Fruit fly (Drosophila melanogaster): ENCODE data around the gene Sfp26Ac.

The Sfp26Ac gene

DNA sequence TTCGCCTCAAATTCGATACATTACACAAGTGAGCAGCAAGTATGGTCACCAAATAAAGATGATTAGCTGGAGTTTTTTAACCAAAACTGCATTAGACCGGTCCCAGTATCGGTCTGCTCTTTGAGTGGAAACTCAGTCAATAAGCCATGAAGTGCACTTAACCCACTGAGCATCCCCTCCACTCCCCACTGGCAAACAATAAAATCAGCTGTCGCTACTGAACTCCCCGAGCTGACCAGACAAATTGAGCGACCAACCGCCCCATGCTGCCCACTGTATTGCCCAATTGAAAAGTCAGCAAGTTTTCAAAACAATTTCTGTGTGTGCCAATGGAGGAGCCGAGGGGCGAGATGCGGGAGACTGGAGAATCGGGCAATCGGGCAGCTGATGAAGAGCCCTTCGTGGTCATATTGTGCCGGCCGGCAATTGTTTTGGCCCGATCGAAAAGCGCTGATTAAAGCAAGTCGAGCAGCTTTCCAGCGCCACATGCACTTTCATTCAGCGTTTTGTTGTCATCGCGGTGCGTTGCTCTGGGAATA is 14.7 kb upstream of the Sfp26Ac start:
- TF ChIP-seq CG32264 (GFP tag; optimal IDR thresholded peaks at IDR 0.05): no peak
- TF ChIP-seq OdsH (GFP tag; optimal IDR thresholded peaks at IDR 0.05): no peak
- TF ChIP-seq Hr83 (GFP tag; optimal IDR thresholded peaks at IDR 0.05; ENCODE audit: poor library complexity, severe bottlenecking): no peak
- no peak for TF ChIP-seq Vsx2 (GFP tag; optimal IDR thresholded peaks at IDR 0.05; ENCODE audit: partially characterized antibody)
- TF ChIP-seq jim (GFP tag; optimal IDR thresholded peaks at IDR 0.05): no peak
- no peak for TF ChIP-seq CrebA (GFP tag; optimal IDR thresholded peaks at IDR 0.05; ENCODE audit: borderline replicate concordance)
- TF ChIP-seq br (GFP tag; optimal IDR thresholded peaks at IDR 0.05): no peak
- TF ChIP-seq usp (GFP tag; optimal IDR thresholded peaks at IDR 0.05): no peak
- no peak for TF ChIP-seq rgr (GFP tag; optimal IDR thresholded peaks at IDR 0.05)
- TF ChIP-seq HLH106 (tag; optimal IDR thresholded peaks at IDR 0.05): no peak
- TF ChIP-seq GATAd (GFP tag; optimal IDR thresholded peaks at IDR 0.05): no peak
- no peak for TF ChIP-seq Rel (GFP tag; optimal IDR thresholded peaks at IDR 0.05)
- TF ChIP-seq Rel (tag; optimal IDR thresholded peaks at IDR 0.05): no peak
- no peak for TF ChIP-seq N (GFP tag; optimal IDR thresholded peaks at IDR 0.05)
- no peak for TF ChIP-seq fru (GFP tag; optimal IDR thresholded peaks at IDR 0.05)
- no peak for TF ChIP-seq tai (GFP tag; optimal IDR thresholded peaks at IDR 0.05)
- TF ChIP-seq psq (GFP tag; optimal IDR thresholded peaks at IDR 0.05): no peak
- no peak for TF ChIP-seq Hnf4 (GFP tag; optimal IDR thresholded peaks at IDR 0.05)
- no peak for TF ChIP-seq Dfd (GFP tag; optimal IDR thresholded peaks at IDR 0.05)

- TF ChIP-seq Vsx2 (GFP tag; optimal IDR thresholded peaks at IDR 0.05; ENCODE audit: partially characterized antibody) (no peak), psq (GFP tag; optimal IDR thresholded peaks at IDR 0.05) (no peak), sage (GFP tag; optimal IDR thresholded peaks at IDR 0.05) (no peak), Hnf4 (GFP tag; optimal IDR thresholded peaks at IDR 0.05) (no peak), Rel (GFP tag; optimal IDR thresholded peaks at IDR 0.05) (no peak), Rel (tag; optimal IDR thresholded peaks at IDR 0.05) (no peak), h (GFP tag; optimal IDR thresholded peaks at IDR 0.05) (no peak), foxo (GFP tag; optimal IDR thresholded peaks at IDR 0.05) (no peak), CG32264 (GFP tag; optimal IDR thresholded peaks at IDR 0.05) (no peak), br (GFP tag; optimal IDR thresholded peaks at IDR 0.05) (no peak)
Measured at dm6 chr2L:5894533-5894932, 10.0 kb upstream of the Sfp26Ac start.

DNA sequence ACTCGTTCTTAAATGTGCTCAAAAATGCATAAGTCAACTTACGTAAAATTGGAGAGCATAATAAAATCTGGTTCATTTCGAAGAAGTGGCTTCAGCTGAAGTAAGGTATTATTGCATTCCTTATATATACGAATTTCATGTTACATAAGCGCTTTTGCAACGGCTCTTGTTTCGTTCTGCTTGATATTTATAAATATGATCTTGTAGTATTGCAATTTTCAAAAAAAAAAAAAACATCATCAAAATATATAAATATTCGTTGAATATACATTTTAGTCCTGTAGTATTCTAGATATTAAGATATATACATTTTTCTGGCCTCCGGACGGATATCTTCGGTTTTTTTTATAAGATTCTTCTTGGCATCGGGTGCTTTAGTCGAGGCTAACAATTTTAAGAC is 9.2 kb upstream of the Sfp26Ac start, which contains the start of gene Acp26Aa:
Gene Acp26Aa, minus strand, starts transcription at position 101 of the 400 bp plus-strand sequence.
- no peak for TF ChIP-seq CG32264 (GFP tag; optimal IDR thresholded peaks at IDR 0.05)
- TF ChIP-seq Jra (GFP tag; optimal IDR thresholded peaks at IDR 0.05): no peak
- no peak for TF ChIP-seq lola (GFP tag; optimal IDR thresholded peaks at IDR 0.05)
- TF ChIP-seq Sp1 (GFP tag; optimal IDR thresholded peaks at IDR 0.05): no peak
- no peak for TF ChIP-seq sage (GFP tag; optimal IDR thresholded peaks at IDR 0.05)
- no peak for TF ChIP-seq dmrt93B (GFP tag; optimal IDR thresholded peaks at IDR 0.05)
- TF ChIP-seq Vsx2 (GFP tag; optimal IDR thresholded peaks at IDR 0.05; ENCODE audit: partially characterized antibody): no peak

- TF ChIP-seq GATAd (GFP tag; optimal IDR thresholded peaks at IDR 0.05) (no peak), lola (GFP tag; optimal IDR thresholded peaks at IDR 0.05) (no peak), dl (GFP tag; optimal IDR thresholded peaks at IDR 0.05; ENCODE audit: insufficient read depth in 1 of 2, partially characterized antibody in 2 of 2) (no peak), Vsx2 (GFP tag; optimal IDR thresholded peaks at IDR 0.05; ENCODE audit: partially characterized antibody) (no peak)
Measured at dm6 chr2L:5892762-5893161, 8.2 kb upstream of the Sfp26Ac start, which contains the start of gene Acp26Ab. Gene Acp26Ab (minus strand): TSS chr2L:5892862.

dm6 chr2L:5890556-5890955 is 6.0 kb upstream of the Sfp26Ac start:
- TF ChIP-seq Mio (GFP tag; optimal IDR thresholded peaks at IDR 0.05): no peak
- no peak for TF ChIP-seq ey (GFP tag; optimal IDR thresholded peaks at IDR 0.05)
- no peak for TF ChIP-seq Hr78 (GFP tag; optimal IDR thresholded peaks at IDR 0.05)
- no peak for TF ChIP-seq dsf (GFP tag; optimal IDR thresholded peaks at IDR 0.05; ENCODE audit: borderline replicate concordance)
- no peak for TF ChIP-seq Jra (GFP tag; optimal IDR thresholded peaks at IDR 0.05)
- no peak for TF ChIP-seq lola (GFP tag; optimal IDR thresholded peaks at IDR 0.05)
- TF ChIP-seq pan (optimal IDR thresholded peaks at IDR 0.05): no peak
- no peak for TF ChIP-seq CrebA (GFP tag; optimal IDR thresholded peaks at IDR 0.05; ENCODE audit: borderline replicate concordance)
- TF ChIP-seq h (GFP tag; optimal IDR thresholded peaks at IDR 0.05): no peak
- no peak for TF ChIP-seq Rel (GFP tag; optimal IDR thresholded peaks at IDR 0.05)
- TF ChIP-seq Rel (tag; optimal IDR thresholded peaks at IDR 0.05): no peak
- TF ChIP-seq dl (GFP tag; optimal IDR thresholded peaks at IDR 0.05; ENCODE audit: insufficient read depth in 1 of 2, partially characterized antibody in 2 of 2): no peak
- TF ChIP-seq brk (GFP tag; optimal IDR thresholded peaks at IDR 0.05): no peak
- TF ChIP-seq br (GFP tag; optimal IDR thresholded peaks at IDR 0.05): no peak
- TF ChIP-seq Dfd (GFP tag; optimal IDR thresholded peaks at IDR 0.05): no peak
- TF ChIP-seq Sp1 (GFP tag; optimal IDR thresholded peaks at IDR 0.05): no peak

Measured in whole organism, wandering third instar larva.